Fruit fly (Drosophila melanogaster) whole organism, embryonic: ENCODE results near the gene Ugt49B2.

Experiments used
- CG10431 ChIP-seq: fragments of 200-800 bp; sonication (Bioruptor generic); optimal IDR thresholded peaks from 3 replicates; lab custom pipeline; 2018; ENCODE audit warnings: missing biosample characterization, mild to moderate bottlenecking, missing genetic modification characterization
- CG14860 ChIP-seq: fragments of 200-800 bp; sonication (Bioruptor generic); IDR thresholded peaks from 3 replicates; pipeline ENCODE4 v1.3.6; 2022; ENCODE audit warnings: missing biosample characterization, missing genetic modification characterization; ENCODE audit not compliant: partially characterized antibody
- CG15011 ChIP-seq: fragments of 200-800 bp; sonication (Bioruptor generic); optimal IDR thresholded peaks from 3 replicates; lab custom pipeline; 2018; ENCODE audit warnings: missing biosample characterization, mild to moderate bottlenecking, missing genetic modification characterization
- CG1647 ChIP-seq: fragments of 200-800 bp; sonication (Bioruptor generic); optimal IDR thresholded peaks from 3 replicates; lab custom pipeline; 2016; ENCODE audit warnings: missing biosample characterization, missing genetic modification characterization
- CG16813 ChIP-seq: fragments of 200-800 bp; sonication (Bioruptor generic); IDR thresholded peaks from 3 replicates; pipeline ENCODE4 v1.3.6; 2022; ENCODE audit warnings: missing biosample characterization, missing genetic modification characterization; ENCODE audit not compliant: partially characterized antibody
- CG16863 ChIP-seq: fragments of 200-800 bp; sonication (Bioruptor generic); optimal IDR thresholded peaks from 3 replicates; lab custom pipeline; 2016; ENCODE audit warnings: missing biosample characterization, missing genetic modification characterization
- CG31224 ChIP-seq: fragments of 200-800 bp; sonication (Bioruptor generic); IDR thresholded peaks from 2 replicates; pipeline ENCODE4 v1.3.6; 2022; ENCODE audit warnings: missing biosample characterization, missing genetic modification characterization
- CG32532 ChIP-seq: fragments of 200-800 bp; sonication (Bioruptor generic); IDR thresholded peaks from 2 replicates; pipeline ENCODE4 v1.3.6; 2022; ENCODE audit warnings: missing biosample characterization, missing genetic modification characterization
- CG3726 ChIP-seq: fragments of 200-800 bp; sonication (Bioruptor generic); IDR thresholded peaks from 3 replicates; pipeline ENCODE4, ENCODE4 v1.3.6; 2022; ENCODE audit warnings: missing biosample characterization, missing genetic modification characterization
- CG43689 ChIP-seq: fragments of 200-800 bp; sonication (Bioruptor generic); IDR thresholded peaks from 2 replicates; pipeline ENCODE4 v1.3.6; 2022; ENCODE audit warnings: missing biosample characterization, missing genetic modification characterization
- CG4820 ChIP-seq: fragments of 200-800 bp; sonication (Bioruptor generic); optimal IDR thresholded peaks from 3 replicates; lab custom pipeline; 2016; ENCODE audit warnings: missing biosample characterization, missing genetic modification characterization
- CG7271 ChIP-seq: fragments of 200-800 bp; sonication (Bioruptor generic); optimal IDR thresholded peaks from 2 replicates; lab custom pipeline; 2018; ENCODE audit warnings: missing biosample characterization, mild to moderate bottlenecking, missing genetic modification characterization, moderate library complexity
- CG7745 ChIP-seq: fragments of 200-800 bp; sonication (Bioruptor generic); optimal IDR thresholded peaks from 2 replicates; lab custom pipeline; 2018; ENCODE audit warnings: missing biosample characterization, mild to moderate bottlenecking, missing genetic modification characterization, moderate library complexity
- Camta ChIP-seq: fragments of 200-800 bp; sonication (Bioruptor generic); optimal IDR thresholded peaks from 2 replicates; lab custom pipeline; 2016; ENCODE audit warnings: missing biosample characterization, missing genetic modification characterization
- D ChIP-seq, 2 experiments: fragments of 200-800 bp in 1 of 2; fragments of >200 bp in 1 of 2; sonication (Bioruptor generic) in 1 of 2; optimal IDR thresholded peaks; 2 replicates in 1 of 2; 3 replicates in 1 of 2; lab custom pipeline; 2017; ENCODE audit warnings: mild to moderate bottlenecking in 1 of 2, missing biosample characterization in 1 of 2, missing genetic modification characterization in 1 of 2, missing genetic modification reagents in 1 of 2
- Dad ChIP-seq: fragments of 200-800 bp; sonication (Bioruptor generic); optimal IDR thresholded peaks from 3 replicates; lab custom pipeline; 2016; ENCODE audit warnings: missing biosample characterization, missing genetic modification characterization
- Deaf1 ChIP-seq: fragments of 200-800 bp; optimal IDR thresholded peaks from 3 replicates; lab custom pipeline; 2019; ENCODE audit warnings: missing biosample characterization, mild to moderate bottlenecking, missing genetic modification characterization, moderate library complexity
- Dref ChIP-seq: fragments of 200-800 bp; sonication (Bioruptor generic); IDR thresholded peaks from 2 replicates; pipeline ENCODE4 v1.3.6; 2022; ENCODE audit warnings: missing biosample characterization, missing genetic modification characterization
- Drgx ChIP-seq: fragments of 200-800 bp; sonication (Bioruptor generic); IDR thresholded peaks from 2 replicates; pipeline ENCODE4 v1.3.6; 2022; ENCODE audit warnings: missing biosample characterization, missing genetic modification characterization
- Eip74EF ChIP-seq, 2 experiments: fragments of 200-800 bp in 1 of 2; fragments of >200 bp in 1 of 2; sonication (Bioruptor generic) in 1 of 2; optimal IDR thresholded peaks; 2 replicates each; lab custom pipeline; 2017 to 2019; ENCODE audit warnings: missing biosample characterization in 2 of 2, missing genetic modification characterization in 2 of 2, mild to moderate bottlenecking in 1 of 2, moderate library complexity in 1 of 2
- H15 ChIP-seq: fragments of 200-800 bp; sonication (Bioruptor generic); IDR thresholded peaks from 3 replicates; pipeline ENCODE4 v1.3.6; 2022; ENCODE audit warnings: missing biosample characterization, missing genetic modification characterization
- HLH54F ChIP-seq: fragments of 200-800 bp; sonication (Bioruptor generic); optimal IDR thresholded peaks from 3 replicates; lab custom pipeline; 2016; ENCODE audit warnings: missing biosample characterization, missing genetic modification characterization
- NFAT ChIP-seq: fragments of 200-800 bp; sonication (Bioruptor generic); IDR thresholded peaks from 2 replicates; pipeline ENCODE4 v1.3.6; 2022; ENCODE audit warnings: missing biosample characterization, missing genetic modification characterization
- Nf-YB ChIP-seq: fragments of 200-800 bp; sonication (Bioruptor generic); optimal IDR thresholded peaks from 3 replicates; lab custom pipeline; 2019; ENCODE audit warnings: missing biosample characterization, mild to moderate bottlenecking, missing genetic modification characterization, moderate library complexity
- Six4 ChIP-seq: fragments of 200-800 bp; sonication (Bioruptor generic); optimal IDR thresholded peaks from 2 replicates; lab custom pipeline; 2016; ENCODE audit warnings: missing biosample characterization, missing genetic modification characterization
- Spps ChIP-seq: fragments of 200-800 bp; sonication (Bioruptor generic); optimal IDR thresholded peaks from 2 replicates; lab custom pipeline; 2018; ENCODE audit warnings: missing biosample characterization, mild to moderate bottlenecking, missing genetic modification characterization
- Tbp ChIP-seq: fragments of >200 bp; optimal IDR thresholded peaks from 2 replicates; lab custom pipeline; 2018; ENCODE audit warnings: missing biosample characterization, missing genetic modification characterization
- Vsx1 ChIP-seq: fragments of 200-800 bp; sonication (Bioruptor generic); optimal IDR thresholded peaks from 2 replicates; lab custom pipeline; 2017; ENCODE audit warnings: missing biosample characterization, mild to moderate bottlenecking, missing genetic modification characterization, missing genetic modification reagents
- Xrp1 ChIP-seq: fragments of 200-800 bp; sonication (Bioruptor generic); IDR thresholded peaks from 2 replicates; pipeline ENCODE4 v1.3.6; 2022; ENCODE audit warnings: missing biosample characterization, missing genetic modification characterization
- abd-A ChIP-seq: fragments of 200-800 bp; sonication (Bioruptor generic); optimal IDR thresholded peaks from 3 replicates; lab custom pipeline; 2019; ENCODE audit warnings: missing biosample characterization, mild to moderate bottlenecking, missing genetic modification characterization, moderate library complexity
- al ChIP-seq: fragments of 200-800 bp; sonication (Bioruptor generic); IDR thresholded peaks from 2 replicates; pipeline ENCODE4 v1.3.6; 2022; ENCODE audit warnings: missing biosample characterization, missing genetic modification characterization
- amos ChIP-seq: fragments of 200-800 bp; sonication (Bioruptor generic); IDR thresholded peaks from 2 replicates; pipeline ENCODE4 v1.3.6; 2022; ENCODE audit warnings: missing biosample characterization, missing genetic modification characterization; ENCODE audit not compliant: partially characterized antibody
- az2 ChIP-seq: fragments of 200-800 bp; sonication (Bioruptor generic); optimal IDR thresholded peaks from 3 replicates; lab custom pipeline; 2016; ENCODE audit warnings: missing biosample characterization, missing genetic modification characterization
- btn ChIP-seq: fragments of 200-800 bp; sonication (Bioruptor generic); optimal IDR thresholded peaks from 2 replicates; lab custom pipeline; 2016; ENCODE audit warnings: missing biosample characterization, missing genetic modification characterization
- caup ChIP-seq: fragments of 200-800 bp; sonication (Bioruptor generic); optimal IDR thresholded peaks from 3 replicates; lab custom pipeline; 2017; ENCODE audit warnings: missing biosample characterization, mild to moderate bottlenecking, missing genetic modification characterization, moderate library complexity; ENCODE audit not compliant: severe bottlenecking
- chm ChIP-seq: fragments of 200-800 bp; sonication (Bioruptor generic); IDR thresholded peaks from 2 replicates; pipeline ENCODE4 v1.3.6; 2022; ENCODE audit warnings: missing biosample characterization, missing genetic modification characterization
- crp ChIP-seq, 2 experiments: fragments of 200-800 bp; sonication (Bioruptor generic); optimal IDR thresholded peaks; 2 replicates in 1 of 2; 3 replicates in 1 of 2; lab custom pipeline; 2017; ENCODE audit warnings: missing biosample characterization in 2 of 2, missing genetic modification characterization in 2 of 2, mild to moderate bottlenecking in 1 of 2, moderate library complexity in 1 of 2
- dpn ChIP-seq, 2 experiments: fragments of 200-800 bp; sonication (Bioruptor generic); optimal IDR thresholded peaks; 3 replicates each; lab custom pipeline; 2016; ENCODE audit warnings: missing biosample characterization in 2 of 2, missing genetic modification characterization in 2 of 2
- gsb-n ChIP-seq: fragments of 200-800 bp; sonication (Bioruptor generic); optimal IDR thresholded peaks from 3 replicates; lab custom pipeline; 2018; ENCODE audit warnings: missing biosample characterization, mild to moderate bottlenecking, missing genetic modification characterization
- ind ChIP-seq: fragments of 200-800 bp; sonication (Bioruptor generic); optimal IDR thresholded peaks from 3 replicates; lab custom pipeline; 2016; ENCODE audit warnings: missing biosample characterization, missing genetic modification characterization
- maf-S ChIP-seq: fragments of 200-800 bp; sonication (Bioruptor generic); optimal IDR thresholded peaks from 2 replicates; lab custom pipeline; 2016; ENCODE audit warnings: missing biosample characterization, missing genetic modification characterization
- nerfin-1 ChIP-seq: fragments of 200-800 bp; sonication (Bioruptor generic); optimal IDR thresholded peaks from 3 replicates; lab custom pipeline; 2019; ENCODE audit warnings: missing biosample characterization, mild to moderate bottlenecking, missing genetic modification characterization, moderate library complexity
- odd ChIP-seq: fragments of 200-800 bp; sonication (Bioruptor generic); optimal IDR thresholded peaks from 2 replicates; lab custom pipeline; 2017; ENCODE audit warnings: missing biosample characterization, mild to moderate bottlenecking, missing genetic modification characterization
- org-1 ChIP-seq: fragments of 200-800 bp; sonication (Bioruptor generic); optimal IDR thresholded peaks from 2 replicates; lab custom pipeline; 2017; ENCODE audit warnings: missing biosample characterization, missing genetic modification characterization
- otp ChIP-seq: fragments of 200-800 bp; sonication (Bioruptor generic); IDR thresholded peaks from 3 replicates; pipeline ENCODE4, ENCODE4 v1.3.6; 2022; ENCODE audit warnings: missing biosample characterization, missing genetic modification characterization
- pzg ChIP-seq: fragments of 200-800 bp; sonication (Bioruptor generic); optimal IDR thresholded peaks from 3 replicates; lab custom pipeline; 2018; ENCODE audit warnings: missing biosample characterization, mild to moderate bottlenecking, missing genetic modification characterization, moderate library complexity
- slou ChIP-seq: fragments of 200-800 bp; sonication (Bioruptor generic); optimal IDR thresholded peaks from 3 replicates; lab custom pipeline; 2016; ENCODE audit warnings: missing biosample characterization, missing genetic modification characterization
- stwl ChIP-seq: fragments of 200-800 bp; sonication (Bioruptor generic); optimal IDR thresholded peaks from 3 replicates; lab custom pipeline; 2018; ENCODE audit warnings: missing biosample characterization, mild to moderate bottlenecking, missing genetic modification characterization, moderate library complexity
- tin ChIP-seq: fragments of 200-800 bp; sonication (Bioruptor generic); optimal IDR thresholded peaks from 3 replicates; lab custom pipeline; 2016; ENCODE audit warnings: missing biosample characterization, missing genetic modification characterization
- zf30C ChIP-seq: fragments of 200-800 bp; sonication (Bioruptor generic); optimal IDR thresholded peaks from 3 replicates; lab custom pipeline; 2018; ENCODE audit warnings: missing biosample characterization, mild to moderate bottlenecking, missing genetic modification characterization

Ugt49B2 gene

DNA sequence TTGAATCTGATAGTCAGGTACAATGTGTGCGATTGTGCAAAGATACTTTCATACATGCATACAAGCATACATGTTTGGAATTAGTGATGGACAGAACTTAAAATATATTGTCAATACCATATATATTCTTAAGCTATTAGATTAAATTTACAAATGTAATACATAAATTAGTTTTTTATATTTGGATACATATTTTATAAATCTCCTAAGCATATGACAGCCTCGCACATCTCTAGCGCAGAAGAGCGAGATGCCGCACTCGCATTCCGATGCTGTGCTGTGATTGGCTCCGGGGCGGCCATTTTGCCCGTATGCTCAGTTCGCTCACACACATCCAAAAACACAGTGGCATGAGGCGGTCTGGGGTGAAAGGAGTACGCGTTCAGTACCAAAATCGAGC lies 20.9 kb downstream of the Ugt49B2 start, which contains the start of gene tin (continued):
- TF ChIP-seq D (optimal IDR thresholded peaks at IDR 0.05; lab: Kevin White, UChicago), result no peak
- TF ChIP-seq D (GFP tag; optimal IDR thresholded peaks at IDR 0.05; lab: Kevin White, UChicago), result peak; percentile 85
- peak; percentile 79 for TF ChIP-seq al (GFP tag; lab: Robert Waterston, UW)
- peak; percentile 86 for TF ChIP-seq CG15011 (GFP tag; lab: Kevin White, UChicago)
- peak; percentile 97 for TF ChIP-seq gsb-n (tag; lab: Kevin White, UChicago)
- TF ChIP-seq CG4820 (GFP tag; lab: Kevin White, UChicago), result peak; percentile 82
- peak; percentile 95 for TF ChIP-seq Drgx (GFP tag; lab: Robert Waterston, UW)
- TF ChIP-seq nerfin-1 (tag; lab: Kevin White, UChicago), result peak; percentile 98
- peak; percentile 96 for TF ChIP-seq H15 (GFP tag; lab: Robert Waterston, UW)
- peak; percentile 90 for TF ChIP-seq CG3726
- peak; percentile 82 for TF ChIP-seq Vsx1
- TF ChIP-seq az2 (GFP tag; lab: Kevin White, UChicago), result peak; percentile 89
- peak; percentile 70 for TF ChIP-seq stwl (tag; lab: Kevin White, UChicago)
- peak; percentile 50 to 84 for TF ChIP-seq dpn (GFP tag; optimal IDR thresholded peaks at IDR 0.05; lab: Kevin White, UChicago)
- peak; percentile 69 for TF ChIP-seq amos (GFP tag; lab: Robert Waterston, UW)
- TF ChIP-seq otp (GFP tag; lab: Robert Waterston, UW), result peak; percentile 92
- peak; percentile 67 for TF ChIP-seq CG10431 (GFP tag; lab: Kevin White, UChicago)
- TF ChIP-seq slou (GFP tag; lab: Kevin White, UChicago), result peak; percentile 34
- TF ChIP-seq Tbp (GFP tag; lab: Kevin White, UChicago), result no peak
- TF ChIP-seq Camta (GFP tag; lab: Kevin White, UChicago), result peak; percentile 36
- TF ChIP-seq Dad (GFP tag; lab: Kevin White, UChicago), result peak; percentile 33
- peak; percentile 25 for TF ChIP-seq HLH54F (GFP tag; lab: Kevin White, UChicago)
- peak; percentile 16 for TF ChIP-seq maf-S (GFP tag; lab: Kevin White, UChicago)
- TF ChIP-seq CG14860 (GFP tag; lab: Robert Waterston, UW), result peak; percentile 14; the same call in 1 of the 3 replicates
- TF ChIP-seq abd-A, result peak; percentile 41
- TF ChIP-seq CG16813, result peak; percentile 75
- TF ChIP-seq odd (GFP tag; lab: Kevin White, UChicago), result peak; percentile 84
- peak; percentile 83; the same call in 1 of the 2 replicates for TF ChIP-seq CG43689 (GFP tag; lab: Robert Waterston, UW)
- TF ChIP-seq org-1, result peak; percentile 88
- peak in 1 of 2 experiments; percentile 56 for TF ChIP-seq crp (GFP tag; optimal IDR thresholded peaks at IDR 0.05; lab: Kevin White, UChicago)
- no peak for TF ChIP-seq zf30C (GFP tag; lab: Kevin White, UChicago)
- TF ChIP-seq Dref, result peak; percentile 39; the same call in 1 of the 2 replicates
- TF ChIP-seq Eip74EF (GFP tag; optimal IDR thresholded peaks at IDR 0.05; lab: Kevin White, UChicago), result peak in 1 of 2 experiments; percentile 89
- peak; percentile 2 for TF ChIP-seq pzg
- peak; percentile 91 for TF ChIP-seq NFAT (GFP tag; lab: Robert Waterston, UW)
- peak; percentile 83 for TF ChIP-seq ind (GFP tag; lab: Kevin White, UChicago)
- peak; percentile 99 for TF ChIP-seq Nf-YB
- TF ChIP-seq CG32532 (GFP tag; lab: Robert Waterston, UW), result peak; percentile 95
- peak; percentile 93 for TF ChIP-seq tin (GFP tag; lab: Kevin White, UChicago)
- peak; percentile 86 for TF ChIP-seq Six4 (GFP tag; lab: Kevin White, UChicago)
- TF ChIP-seq CG16863 (GFP tag; lab: Kevin White, UChicago), result peak; percentile 38
- TF ChIP-seq CG31224 (GFP tag; lab: Robert Waterston, UW), result peak; percentile 76
- TF ChIP-seq caup (GFP tag; lab: Kevin White, UChicago), result peak; percentile 91
- TF ChIP-seq Deaf1 (tag; lab: Kevin White, UChicago), result peak; percentile 73
- no peak for TF ChIP-seq btn (GFP tag; lab: Kevin White, UChicago)
- peak; percentile 99 for TF ChIP-seq Xrp1 (GFP tag; lab: Robert Waterston, UW)
- TF ChIP-seq CG7271, result peak; percentile 95
- TF ChIP-seq CG1647, result no peak
- TF ChIP-seq CG7745 (tag; lab: Kevin White, UChicago), result peak; percentile 40
- TF ChIP-seq chm, result peak; percentile 97
- peak; percentile 95 for TF ChIP-seq Spps (tag; lab: Kevin White, UChicago)
